Fruit fly (Drosophila melanogaster) whole organism, wandering third instar larva: Measurements from ENCODE around the gene Spec2.
A peak's percentile ranks its signal among the peaks of the same experiment; 100 is the strongest.

Experiments used
- Abd-B ChIP-seq: fragments of >200 bp; optimal IDR thresholded peaks from 2 replicates; lab custom pipeline; 2017; ENCODE audit warnings: missing biosample characterization, missing genetic modification characterization
- CG32264 ChIP-seq: fragments of 200-800 bp; sonication (Bioruptor generic); optimal IDR thresholded peaks from 2 replicates; lab custom pipeline; 2016; ENCODE audit warnings: missing biosample characterization, missing genetic modification characterization
- CG9705 ChIP-seq: fragments of 200-800 bp; sonication (Bioruptor generic); optimal IDR thresholded peaks from 2 replicates; lab custom pipeline; 2018; ENCODE audit warnings: missing biosample characterization, mild to moderate bottlenecking, missing genetic modification characterization
- CrebA ChIP-seq: fragments of 200-800 bp; sonication (Bioruptor generic); optimal IDR thresholded peaks from 2 replicates; lab custom pipeline; 2016; ENCODE audit warnings: missing biosample characterization, mild to moderate bottlenecking, missing genetic modification characterization, borderline replicate concordance
- Dfd ChIP-seq: fragments of >200 bp; optimal IDR thresholded peaks from 2 replicates; lab custom pipeline; 2017; ENCODE audit warnings: missing biosample characterization, missing genetic modification characterization
- Dif ChIP-seq: fragments of 200-275, 200-300 bp; sonication (Bioruptor generic); optimal IDR thresholded peaks from 2 replicates; lab custom pipeline; 2018; ENCODE audit warnings: missing biosample characterization, missing genetic modification characterization; ENCODE audit not compliant: partially characterized antibody
- GATAd ChIP-seq: sonication (Bioruptor generic); optimal IDR thresholded peaks from 2 replicates; lab custom pipeline; 2016; ENCODE audit warnings: missing biosample characterization, missing genetic modification characterization
- HLH106 ChIP-seq: fragments of 200-800 bp; optimal IDR thresholded peaks from 3 replicates; lab custom pipeline; 2019; ENCODE audit warnings: missing biosample characterization, mild to moderate bottlenecking, missing genetic modification characterization, moderate library complexity
- Hnf4 ChIP-seq: fragments of 200-800 bp; sonication (Bioruptor generic); optimal IDR thresholded peaks from 2 replicates; lab custom pipeline; 2016; ENCODE audit warnings: missing biosample characterization, mild to moderate bottlenecking, missing genetic modification characterization
- Hr78 ChIP-seq: fragments of >200 bp; optimal IDR thresholded peaks from 2 replicates; lab custom pipeline; 2017; ENCODE audit warnings: missing biosample characterization, missing genetic modification characterization
- Hr83 ChIP-seq: fragments of 200-300 bp; sonication (Bioruptor generic); optimal IDR thresholded peaks from 2 replicates; lab custom pipeline; 2016; ENCODE audit warnings: missing biosample characterization, mild to moderate bottlenecking, missing genetic modification characterization, moderate library complexity; ENCODE audit not compliant: poor library complexity, severe bottlenecking
- Jra ChIP-seq: sonication (Bioruptor generic); optimal IDR thresholded peaks from 2 replicates; lab custom pipeline; 2016; ENCODE audit warnings: missing biosample characterization, missing genetic modification characterization
- Mio ChIP-seq: sonication (Bioruptor generic); optimal IDR thresholded peaks from 2 replicates; lab custom pipeline; 2016; ENCODE audit warnings: missing biosample characterization, missing genetic modification characterization
- Myc ChIP-seq: fragments of >200 bp; optimal IDR thresholded peaks from 2 replicates; lab custom pipeline; 2017
- N ChIP-seq: fragments of >200 bp; optimal IDR thresholded peaks from 2 replicates; lab custom pipeline; 2018; ENCODE audit warnings: missing biosample characterization, missing external identifiers, missing genetic modification characterization
- OdsH ChIP-seq: fragments of 200-800 bp; sonication (Bioruptor generic); optimal IDR thresholded peaks from 2 replicates; lab custom pipeline; 2016; ENCODE audit warnings: missing biosample characterization, mild to moderate bottlenecking, missing genetic modification characterization
- Rel ChIP-seq, 2 experiments: fragments of 200-800 bp; sonication (Bioruptor generic) in 1 of 2; optimal IDR thresholded peaks; 2 replicates in 1 of 2; 3 replicates in 1 of 2; lab custom pipeline; 2016 to 2019; ENCODE audit warnings: mild to moderate bottlenecking in 2 of 2, missing biosample characterization in 2 of 2, missing genetic modification characterization in 2 of 2, moderate library complexity in 1 of 2
- Sp1 ChIP-seq: fragments of 200-800 bp; sonication (Bioruptor generic); optimal IDR thresholded peaks from 3 replicates; lab custom pipeline; 2019; ENCODE audit warnings: missing biosample characterization, mild to moderate bottlenecking, missing genetic modification characterization, moderate library complexity
- Vsx2 ChIP-seq: fragments of 200-300, 225-300 bp; sonication (Bioruptor generic); optimal IDR thresholded peaks from 2 replicates; lab custom pipeline; 2018; ENCODE audit warnings: missing biosample characterization, missing genetic modification characterization; ENCODE audit not compliant: partially characterized antibody
- br ChIP-seq: fragments of 200-800 bp; sonication (Bioruptor generic); optimal IDR thresholded peaks from 2 replicates; lab custom pipeline; 2016; ENCODE audit warnings: missing biosample characterization, missing genetic modification characterization
- brk ChIP-seq: fragments of 200-800 bp; sonication (Bioruptor generic); optimal IDR thresholded peaks from 2 replicates; lab custom pipeline; 2016; ENCODE audit warnings: missing biosample characterization, mild to moderate bottlenecking, missing genetic modification characterization
- dl ChIP-seq, 2 experiments: fragments of 175-275, 200-275 bp in 1 of 2; fragments of 200-275 bp in 1 of 2; sonication (Bioruptor generic); optimal IDR thresholded peaks; lab custom pipeline; 2018; ENCODE audit warnings: mild to moderate bottlenecking in 2 of 2, missing biosample characterization in 2 of 2, missing genetic modification characterization in 2 of 2, moderate library complexity in 2 of 2; ENCODE audit not compliant: partially characterized antibody in 2 of 2, insufficient read depth in 1 of 2
- dmrt93B ChIP-seq: fragments of 200-800 bp; sonication (Bioruptor generic); optimal IDR thresholded peaks from 2 replicates; lab custom pipeline; 2018; ENCODE audit warnings: missing biosample characterization, mild to moderate bottlenecking, missing genetic modification characterization
- dsf ChIP-seq: sonication (Bioruptor generic); optimal IDR thresholded peaks from 2 replicates; lab custom pipeline; 2016; ENCODE audit warnings: missing biosample characterization, missing genetic modification characterization, borderline replicate concordance
- ey ChIP-seq: fragments of 200-800 bp; sonication (Bioruptor generic); optimal IDR thresholded peaks from 2 replicates; lab custom pipeline; 2016; ENCODE audit warnings: missing biosample characterization, missing genetic modification characterization
- foxo ChIP-seq, 2 experiments: fragments of 200-800 bp; sonication (Bioruptor generic); optimal IDR thresholded peaks; 2 replicates in 1 of 2; 3 replicates in 1 of 2; lab custom pipeline; 2016 to 2017; ENCODE audit warnings: missing biosample characterization in 2 of 2, missing genetic modification characterization in 2 of 2
- fru ChIP-seq: fragments of 200-800 bp; sonication (Bioruptor generic); optimal IDR thresholded peaks from 3 replicates; lab custom pipeline; 2016; ENCODE audit warnings: missing biosample characterization, mild to moderate bottlenecking, missing genetic modification characterization
- h ChIP-seq: fragments of 200-800 bp; sonication (Bioruptor generic); optimal IDR thresholded peaks from 3 replicates; lab custom pipeline; 2016; ENCODE audit warnings: missing biosample characterization, mild to moderate bottlenecking, missing genetic modification characterization
- jim ChIP-seq: fragments of 175-275, 200-325 bp; sonication (Bioruptor generic); optimal IDR thresholded peaks from 2 replicates; lab custom pipeline; 2016; ENCODE audit warnings: missing biosample characterization, mild to moderate bottlenecking, missing genetic modification characterization
- lola ChIP-seq: fragments of >200 bp; optimal IDR thresholded peaks from 2 replicates; lab custom pipeline; 2017; ENCODE audit warnings: missing biosample characterization, missing genetic modification characterization
- pan ChIP-seq: fragments of >200 bp; optimal IDR thresholded peaks from 2 replicates; lab custom pipeline; 2017
- psq ChIP-seq: fragments of 200-800 bp; sonication (Bioruptor generic); optimal IDR thresholded peaks from 3 replicates; lab custom pipeline; 2017; ENCODE audit warnings: missing biosample characterization, mild to moderate bottlenecking, missing genetic modification characterization, moderate library complexity
- rgr ChIP-seq: fragments of 200-800 bp; sonication (Bioruptor generic); optimal IDR thresholded peaks from 3 replicates; lab custom pipeline; 2016; ENCODE audit warnings: missing biosample characterization, mild to moderate bottlenecking, missing genetic modification characterization
- sage ChIP-seq: fragments of 200-800 bp; sonication (Bioruptor generic); optimal IDR thresholded peaks from 2 replicates; lab custom pipeline; 2016; ENCODE audit warnings: missing biosample characterization, mild to moderate bottlenecking, missing genetic modification characterization
- sv ChIP-seq: fragments of 200-800 bp; sonication (Bioruptor generic); optimal IDR thresholded peaks from 3 replicates; lab custom pipeline; 2016; ENCODE audit warnings: missing biosample characterization, missing genetic modification characterization
- tai ChIP-seq: sonication (Bioruptor generic); optimal IDR thresholded peaks from 2 replicates; lab custom pipeline; 2016; ENCODE audit warnings: missing biosample characterization, missing genetic modification characterization
- usp ChIP-seq: fragments of >200 bp; optimal IDR thresholded peaks from 2 replicates; lab custom pipeline; 2017; ENCODE audit warnings: missing biosample characterization, missing genetic modification characterization
- woc ChIP-seq: sonication (Bioruptor generic); optimal IDR thresholded peaks from 2 replicates; lab custom pipeline; 2016; ENCODE audit warnings: missing biosample characterization, mild to moderate bottlenecking, missing genetic modification characterization

The Spec2 gene

DNA sequence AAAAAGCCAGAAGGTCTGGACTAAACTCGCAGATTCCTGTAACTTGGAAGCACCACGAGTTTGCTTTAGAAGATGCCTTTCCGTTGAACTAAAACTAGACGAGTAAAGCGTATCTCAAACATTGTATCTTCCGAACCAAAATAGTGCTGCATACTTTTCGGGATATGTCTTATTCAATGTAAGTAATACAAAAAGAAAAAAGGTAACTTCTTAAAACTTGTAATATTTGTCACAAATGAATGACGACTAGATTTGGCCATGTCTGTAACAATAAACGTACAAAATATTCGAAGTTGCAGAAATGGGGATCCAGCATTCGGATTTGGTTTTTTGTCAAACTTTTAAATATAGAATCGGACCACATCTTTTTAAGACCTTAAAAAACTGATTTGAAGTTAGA is 29.0 kb downstream of the Spec2 start:
- TF ChIP-seq sv (GFP tag; lab: Kevin White, UChicago) = no peak
- peak; percentile 3 for TF ChIP-seq N (GFP tag; lab: Kevin White, UChicago)
- peak; percentile 31 for TF ChIP-seq Myc
- TF ChIP-seq, all 38 proteins: peak for 2

DNA sequence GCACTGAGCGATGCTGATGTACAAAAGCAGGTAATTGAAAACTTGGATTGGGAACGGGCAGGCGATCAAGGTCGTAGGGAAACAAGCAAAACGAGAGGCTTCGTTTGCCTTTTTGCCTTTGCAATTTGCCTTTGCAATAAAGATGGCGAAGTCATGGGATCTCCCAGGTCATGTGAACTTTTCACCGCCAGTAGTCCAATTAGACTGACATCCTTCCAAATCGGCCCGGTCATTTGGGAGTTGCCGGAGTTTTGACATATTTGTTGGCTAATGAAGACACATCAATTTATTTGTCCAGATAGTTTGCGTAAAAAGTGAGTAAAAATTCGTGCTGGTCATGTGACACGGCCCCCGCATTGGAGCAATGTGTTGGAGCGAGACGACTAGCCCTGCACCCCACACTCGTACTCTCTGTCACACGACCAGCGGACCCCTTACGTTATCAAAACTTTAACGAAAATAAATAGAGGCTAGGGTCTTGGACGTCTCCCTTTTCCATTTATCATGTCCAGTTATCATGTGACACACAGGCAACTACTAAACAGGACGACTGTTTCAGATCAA is 31.8 kb downstream of the Spec2 start:
- TF ChIP-seq Rel (GFP tag; optimal IDR thresholded peaks at IDR 0.05; lab: Kevin White, UChicago) (no peak), Rel (tag; optimal IDR thresholded peaks at IDR 0.05; lab: Kevin White, UChicago) (peak; percentile 44), Hr83 (GFP tag; lab: Kevin White, UChicago) (no peak)

DNA sequence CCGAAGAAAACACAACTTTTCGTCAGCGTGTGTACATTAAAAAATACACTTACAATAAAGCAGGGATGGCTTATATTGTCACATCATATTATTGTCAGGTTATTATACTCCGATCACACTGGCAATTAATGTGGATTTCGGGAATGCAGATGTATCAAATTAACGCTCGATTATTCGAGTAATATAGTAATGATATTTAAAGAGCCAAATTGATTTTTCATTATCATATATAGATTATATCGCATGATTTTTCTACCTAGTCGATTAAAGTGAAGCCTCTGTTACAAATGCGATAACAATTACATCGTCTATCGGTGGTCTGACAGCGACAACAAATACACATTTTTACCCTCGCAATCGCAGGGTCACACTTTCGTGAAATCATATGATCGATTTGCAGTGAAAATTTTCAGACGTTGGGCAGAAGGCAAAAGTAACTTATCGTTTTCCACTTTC is 32.5 kb downstream of the Spec2 start, which contains the start of the genes noi and Vha26:
Gene noi, minus strand, starts transcription at position 62 of the 456 bp plus-strand sequence.
Gene Vha26, plus strand, starts transcription at position 366 of the 456 bp plus-strand sequence.
- TF ChIP-seq HLH106 (tag; lab: Kevin White, UChicago) = peak; percentile 60
- TF ChIP-seq rgr (GFP tag; lab: Kevin White, UChicago) = peak; percentile 12
- TF ChIP-seq Myc = no peak
- TF ChIP-seq N (GFP tag; lab: Kevin White, UChicago) = peak; percentile 96
- no peak for TF ChIP-seq Vsx2 (GFP tag; lab: Kevin White, UChicago)
- TF ChIP-seq foxo (GFP tag; optimal IDR thresholded peaks at IDR 0.05; lab: Kevin White, UChicago) = peak in 1 of 2 experiments; percentile 25
- peak; percentile 17 for TF ChIP-seq sv (GFP tag; lab: Kevin White, UChicago)
- TF ChIP-seq Abd-B (GFP tag; lab: Kevin White, UChicago) = peak; percentile 10
- no peak for TF ChIP-seq sage (GFP tag; lab: Kevin White, UChicago)
- TF ChIP-seq Mio (GFP tag; lab: Kevin White, UChicago) = no peak
- no peak for TF ChIP-seq CrebA (GFP tag; lab: Kevin White, UChicago)
- TF ChIP-seq fru = no peak
- no peak for TF ChIP-seq Rel (GFP tag; optimal IDR thresholded peaks at IDR 0.05; lab: Kevin White, UChicago)
- TF ChIP-seq Rel (tag; optimal IDR thresholded peaks at IDR 0.05; lab: Kevin White, UChicago) = peak; percentile 24
- TF ChIP-seq br (GFP tag; lab: Kevin White, UChicago) = no peak
- no peak for TF ChIP-seq dmrt93B (GFP tag; lab: Kevin White, UChicago)
- TF ChIP-seq h (GFP tag; lab: Kevin White, UChicago) = no peak
- peak; percentile 19 for TF ChIP-seq Sp1 (GFP tag; lab: Kevin White, UChicago)
- no peak for TF ChIP-seq brk (GFP tag; lab: Kevin White, UChicago)
- peak; percentile 61 for TF ChIP-seq woc (GFP tag; lab: Kevin White, UChicago)
- TF ChIP-seq CG32264 = peak; percentile 4
- no peak for TF ChIP-seq usp (GFP tag; lab: Kevin White, UChicago)
- no peak for TF ChIP-seq OdsH (GFP tag; lab: Kevin White, UChicago)
- no peak for TF ChIP-seq tai (GFP tag; lab: Kevin White, UChicago)
- TF ChIP-seq pan (lab: Kevin White, UChicago) = no peak
- no peak for TF ChIP-seq dl (GFP tag; optimal IDR thresholded peaks at IDR 0.05; lab: Kevin White, UChicago; ENCODE audit: insufficient read depth in 1 of 2, partially characterized antibody in 2 of 2)
- peak; percentile 35 for TF ChIP-seq CG9705
- TF ChIP-seq GATAd (GFP tag; lab: Kevin White, UChicago) = no peak
- peak; percentile 22 for TF ChIP-seq ey (GFP tag; lab: Kevin White, UChicago)
- TF ChIP-seq jim (GFP tag; lab: Kevin White, UChicago) = no peak
- peak; percentile 17 for TF ChIP-seq psq (GFP tag; lab: Kevin White, UChicago)
- TF ChIP-seq Dfd = no peak
- no peak for TF ChIP-seq Hr83 (GFP tag; lab: Kevin White, UChicago)
- TF ChIP-seq dsf (GFP tag; lab: Kevin White, UChicago) = no peak
- no peak for TF ChIP-seq lola
- no peak for TF ChIP-seq Hnf4 (GFP tag; lab: Kevin White, UChicago)
- TF ChIP-seq Jra (GFP tag; lab: Kevin White, UChicago) = no peak
- TF ChIP-seq Dif = no peak
- peak; percentile 80 for TF ChIP-seq Hr78 (GFP tag; lab: Kevin White, UChicago)
- TF ChIP-seq, all 38 proteins: peak for 14
